Fruit fly (Drosophila melanogaster) whole organism, embryonic: ENCODE data around the gene CG13930.

Experiments used
- Antp ChIP-seq: fragments of 200-800 bp; sonication (Bioruptor generic); optimal IDR thresholded peaks from 3 replicates; lab custom pipeline; 2016; ENCODE audit warnings: missing biosample characterization, missing genetic modification characterization
- BEAF-32 ChIP-seq: fragments of 200-800 bp; sonication (Bioruptor generic); optimal IDR thresholded peaks from 3 replicates; lab custom pipeline; 2017; ENCODE audit warnings: missing biosample characterization, missing genetic modification characterization, mild to moderate bottlenecking, moderate library complexity, missing genetic modification reagents
- CG11085 ChIP-seq: fragments of 200-800 bp; sonication (Bioruptor generic); IDR thresholded peaks from 2 replicates; pipeline ENCODE4 v1.3.6; 2022; ENCODE audit warnings: missing biosample characterization, missing genetic modification characterization
- CG12942 ChIP-seq: fragments of 200-800 bp; sonication (Bioruptor generic); optimal IDR thresholded peaks from 3 replicates; lab custom pipeline; 2016; ENCODE audit warnings: missing biosample characterization, missing genetic modification characterization
- CG17385 ChIP-seq: fragments of 200-800 bp; sonication (Bioruptor generic); optimal IDR thresholded peaks from 3 replicates; lab custom pipeline; 2018; ENCODE audit warnings: missing biosample characterization, mild to moderate bottlenecking, missing genetic modification characterization
- CG17802 ChIP-seq: fragments of 200-800 bp; sonication (Bioruptor generic); optimal IDR thresholded peaks from 2 replicates; lab custom pipeline; 2018; ENCODE audit warnings: missing biosample characterization, mild to moderate bottlenecking, missing genetic modification characterization, moderate library complexity
- CG31441 ChIP-seq: fragments of 200-800 bp; sonication (Bioruptor generic); IDR thresholded peaks from 2 replicates; pipeline ENCODE4 v1.3.6; 2022; ENCODE audit warnings: missing biosample characterization, missing genetic modification characterization
- CG32767 ChIP-seq: fragments of 200-800 bp; sonication (Bioruptor generic); IDR thresholded peaks from 2 replicates; pipeline ENCODE4 v1.3.6; 2022; ENCODE audit warnings: missing biosample characterization, missing genetic modification characterization
- CG33213 ChIP-seq: fragments of 200-800 bp; sonication (Bioruptor generic); optimal IDR thresholded peaks from 3 replicates; lab custom pipeline; 2016; ENCODE audit warnings: missing biosample characterization, missing genetic modification characterization
- CG4404 ChIP-seq: fragments of 200-800 bp; sonication (Bioruptor generic); IDR thresholded peaks from 2 replicates; pipeline ENCODE4 v1.3.6; 2022; ENCODE audit warnings: missing biosample characterization, missing genetic modification characterization
- CG4730 ChIP-seq: fragments of 200-800 bp; sonication (Bioruptor generic); IDR thresholded peaks from 2 replicates; pipeline ENCODE4 v1.3.6; 2022; ENCODE audit warnings: missing biosample characterization, missing genetic modification characterization
- CG6175 ChIP-seq: fragments of 200-800 bp; sonication (Bioruptor generic); IDR thresholded peaks from 3 replicates; pipeline ENCODE4 v1.3.6; 2022; ENCODE audit warnings: missing biosample characterization, missing genetic modification characterization
- CG7928 ChIP-seq: fragments of 200-800 bp; sonication (Bioruptor generic); optimal IDR thresholded peaks from 2 replicates; lab custom pipeline; 2017; ENCODE audit warnings: missing biosample characterization, mild to moderate bottlenecking, missing genetic modification characterization
- CG8388 ChIP-seq: fragments of 200-800 bp; sonication (Bioruptor generic); optimal IDR thresholded peaks from 2 replicates; lab custom pipeline; 2019; ENCODE audit warnings: missing biosample characterization, mild to moderate bottlenecking, missing genetic modification characterization, moderate library complexity
- CG9727 ChIP-seq: fragments of 200-800 bp; sonication (Bioruptor generic); optimal IDR thresholded peaks from 3 replicates; lab custom pipeline; 2017; ENCODE audit warnings: missing biosample characterization, mild to moderate bottlenecking, missing genetic modification characterization
- CG9817 ChIP-seq: fragments of 200-800 bp; sonication (Bioruptor generic); optimal IDR thresholded peaks from 2 replicates; lab custom pipeline; 2018; ENCODE audit warnings: missing biosample characterization, mild to moderate bottlenecking, missing genetic modification characterization, moderate library complexity
- CHES-1-like ChIP-seq: fragments of 200-800 bp; sonication (Bioruptor generic); optimal IDR thresholded peaks from 2 replicates; lab custom pipeline; 2016; ENCODE audit warnings: missing biosample characterization, missing genetic modification characterization
- CkIIα-i1 ChIP-seq: fragments of 200-800 bp; sonication (Bioruptor generic); IDR thresholded peaks from 2 replicates; pipeline ENCODE4 v1.3.6; 2022; ENCODE audit warnings: missing biosample characterization, missing genetic modification characterization
- CoRest ChIP-seq: fragments of 200-800 bp; sonication (Bioruptor generic); optimal IDR thresholded peaks from 3 replicates; lab custom pipeline; 2018; ENCODE audit warnings: missing biosample characterization, mild to moderate bottlenecking, missing genetic modification characterization, moderate library complexity
- Dek ChIP-seq: fragments of 200-800 bp; sonication (Bioruptor generic); optimal IDR thresholded peaks from 3 replicates; lab custom pipeline; 2019; ENCODE audit warnings: missing biosample characterization, mild to moderate bottlenecking, missing genetic modification characterization, moderate library complexity
- Dp ChIP-seq: fragments of 200-800 bp; sonication (Bioruptor generic); optimal IDR thresholded peaks from 2 replicates; lab custom pipeline; 2018; ENCODE audit warnings: missing biosample characterization, mild to moderate bottlenecking, missing genetic modification characterization, moderate library complexity
- ERR ChIP-seq: fragments of 200-800 bp; sonication (Bioruptor generic); optimal IDR thresholded peaks from 2 replicates; lab custom pipeline; 2016; ENCODE audit warnings: missing biosample characterization, missing genetic modification characterization
- Hmr ChIP-seq: fragments of 200-800 bp; sonication (Bioruptor generic); optimal IDR thresholded peaks from 3 replicates; lab custom pipeline; 2017; ENCODE audit warnings: mild to moderate bottlenecking, missing biosample characterization, missing genetic modification reagents, missing genetic modification characterization
- Hr3 ChIP-seq: fragments of 200-800 bp; sonication (Bioruptor generic); optimal IDR thresholded peaks from 3 replicates; lab custom pipeline; 2016; ENCODE audit warnings: missing biosample characterization, missing genetic modification characterization
- Nf-YA ChIP-seq: fragments of 200-800 bp; sonication (Bioruptor generic); IDR thresholded peaks from 2 replicates; pipeline ENCODE4 v1.3.6; 2022; ENCODE audit warnings: missing biosample characterization, missing genetic modification characterization
- Oaz ChIP-seq: fragments of 200-800 bp; sonication (Bioruptor generic); IDR thresholded peaks from 2 replicates; pipeline ENCODE4 v1.3.6; 2022; ENCODE audit warnings: missing biosample characterization, missing genetic modification characterization
- Optix ChIP-seq: fragments of 200-800 bp; sonication (Bioruptor generic); IDR thresholded peaks from 3 replicates; pipeline ENCODE4 v1.3.6; 2022; ENCODE audit warnings: missing biosample characterization, missing genetic modification characterization
- Ravus ChIP-seq: fragments of 200-800 bp; sonication (Bioruptor generic); IDR thresholded peaks from 2 replicates; pipeline ENCODE4 v1.3.6; 2022; ENCODE audit warnings: missing biosample characterization, missing genetic modification characterization
- Scr ChIP-seq: fragments of 200-800 bp; sonication (Bioruptor generic); IDR thresholded peaks from 2 replicates; pipeline ENCODE4 v1.3.6; 2022; ENCODE audit warnings: missing biosample characterization, missing genetic modification characterization; ENCODE audit not compliant: partially characterized antibody
- Sin3A ChIP-seq: fragments of >200 bp; optimal IDR thresholded peaks from 2 replicates; lab custom pipeline; 2018
- Sry-δ ChIP-seq: fragments of 200-800 bp; sonication (Bioruptor generic); optimal IDR thresholded peaks from 2 replicates; lab custom pipeline; 2016; ENCODE audit warnings: missing biosample characterization, missing genetic modification characterization
- ac ChIP-seq: fragments of 200-800 bp; sonication (Bioruptor generic); optimal IDR thresholded peaks from 3 replicates; lab custom pipeline; 2017; ENCODE audit warnings: missing biosample characterization, mild to moderate bottlenecking, missing genetic modification characterization
- amos ChIP-seq: fragments of 200-800 bp; sonication (Bioruptor generic); IDR thresholded peaks from 2 replicates; pipeline ENCODE4 v1.3.6; 2022; ENCODE audit warnings: missing biosample characterization, missing genetic modification characterization; ENCODE audit not compliant: partially characterized antibody
- dmrt99B ChIP-seq: fragments of 200-800 bp; sonication (Bioruptor generic); optimal IDR thresholded peaks from 2 replicates; lab custom pipeline; 2018; ENCODE audit warnings: missing biosample characterization, mild to moderate bottlenecking, missing genetic modification characterization, moderate library complexity
- ind ChIP-seq: fragments of 200-800 bp; sonication (Bioruptor generic); optimal IDR thresholded peaks from 3 replicates; lab custom pipeline; 2016; ENCODE audit warnings: missing biosample characterization, missing genetic modification characterization
- jigr1 ChIP-seq: fragments of 200-800 bp; sonication (Bioruptor generic); IDR thresholded peaks from 3 replicates; pipeline ENCODE4 v1.3.6; 2022; ENCODE audit warnings: missing biosample characterization, missing genetic modification characterization
- kay ChIP-seq: fragments of 200-800 bp; sonication (Bioruptor generic); optimal IDR thresholded peaks from 2 replicates; lab custom pipeline; 2016; ENCODE audit warnings: missing biosample characterization, missing genetic modification characterization
- knrl ChIP-seq: fragments of 200-800 bp; sonication (Bioruptor generic); IDR thresholded peaks from 3 replicates; pipeline ENCODE4 v1.3.6; 2022; ENCODE audit warnings: missing biosample characterization, missing genetic modification characterization; ENCODE audit not compliant: partially characterized antibody
- luna ChIP-seq: fragments of 200-800 bp; sonication (Bioruptor generic); optimal IDR thresholded peaks from 2 replicates; lab custom pipeline; 2016; ENCODE audit warnings: missing biosample characterization, missing genetic modification characterization
- maf-S ChIP-seq: fragments of 200-800 bp; sonication (Bioruptor generic); optimal IDR thresholded peaks from 2 replicates; lab custom pipeline; 2016; ENCODE audit warnings: missing biosample characterization, missing genetic modification characterization
- mirr ChIP-seq: fragments of 200-800 bp; sonication (Bioruptor generic); optimal IDR thresholded peaks from 3 replicates; lab custom pipeline; 2018; ENCODE audit warnings: missing biosample characterization, mild to moderate bottlenecking, missing genetic modification characterization
- mld ChIP-seq: fragments of 200-800 bp; sonication (Bioruptor generic); IDR thresholded peaks from 3 replicates; pipeline ENCODE4 v1.3.6; 2022; ENCODE audit warnings: missing biosample characterization, missing genetic modification characterization; ENCODE audit not compliant: partially characterized antibody
- pan ChIP-seq, 4 experiments: fragments of >200 bp in 3 of 4; fragments of 200-800 bp in 1 of 4; sonication (Bioruptor generic) in 1 of 4; optimal IDR thresholded peaks in 3 of 4; IDR thresholded peaks in 1 of 4; 2 replicates each; pipeline versions ENCODE4 v1.3.6 to Lab custom; 2017 to 2022; ENCODE audit warnings: missing biosample characterization in 2 of 4, missing genetic modification characterization in 2 of 4, mixed read lengths in 1 of 4
- pho ChIP-seq: fragments of 200-800 bp; sonication (Bioruptor generic); optimal IDR thresholded peaks from 2 replicates; lab custom pipeline; 2016; ENCODE audit warnings: missing biosample characterization, missing genetic modification characterization
- pzg ChIP-seq: fragments of 200-800 bp; sonication (Bioruptor generic); optimal IDR thresholded peaks from 3 replicates; lab custom pipeline; 2018; ENCODE audit warnings: missing biosample characterization, mild to moderate bottlenecking, missing genetic modification characterization, moderate library complexity
- shn ChIP-seq: fragments of 200-800 bp; sonication (Bioruptor generic); optimal IDR thresholded peaks from 3 replicates; lab custom pipeline; 2016; ENCODE audit warnings: missing biosample characterization, missing genetic modification characterization
- tap ChIP-seq: fragments of 200-800 bp; optimal IDR thresholded peaks from 3 replicates; lab custom pipeline; 2019; ENCODE audit warnings: missing biosample characterization, mild to moderate bottlenecking, missing genetic modification characterization, moderate library complexity
- tup ChIP-seq: fragments of 200-800 bp; sonication (Bioruptor generic); optimal IDR thresholded peaks from 2 replicates; lab custom pipeline; 2016; ENCODE audit warnings: missing biosample characterization, mild to moderate bottlenecking, missing genetic modification characterization, moderate library complexity
- vfl ChIP-seq: fragments of 200-800 bp; sonication (Bioruptor generic); optimal IDR thresholded peaks from 2 replicates; lab custom pipeline; 2016; ENCODE audit warnings: missing biosample characterization, missing genetic modification characterization
- zen ChIP-seq: fragments of 200-800 bp; sonication (Bioruptor generic); optimal IDR thresholded peaks from 3 replicates; lab custom pipeline; 2018; ENCODE audit warnings: missing biosample characterization, mild to moderate bottlenecking, missing genetic modification characterization, moderate library complexity
- zen2 ChIP-seq: fragments of 200-800 bp; sonication (Bioruptor generic); IDR thresholded peaks from 3 replicates; pipeline ENCODE4 v1.3.6; 2022; ENCODE audit warnings: missing biosample characterization, missing genetic modification characterization; ENCODE audit not compliant: partially characterized antibody

Gene CG13930

dm6 chr3L:1702367-1702927 lies 29.9 kb upstream of the CG13930 start, which contains the start of gene CG13931 (continued):
- peak; percentile 20; the same call in 1 of the 2 replicates for TF ChIP-seq CG4404 (GFP tag; lab: Robert Waterston, UW)
- no peak for TF ChIP-seq CHES-1-like (GFP tag; lab: Kevin White, UChicago)
- no peak for TF ChIP-seq Dek (tag; lab: Kevin White, UChicago)
- TF ChIP-seq Dp (GFP tag; lab: Kevin White, UChicago): no peak
- TF ChIP-seq ac (GFP tag; lab: Kevin White, UChicago): no peak
- no peak for TF ChIP-seq CG17802
- TF ChIP-seq Sin3A (lab: Kevin White, UChicago): no peak
- no peak for TF ChIP-seq CG9817 (tag; lab: Kevin White, UChicago)
- TF ChIP-seq pan (optimal IDR thresholded peaks at IDR 0.05; lab: Kevin White, UChicago): no peak
- no peak for TF ChIP-seq pan (GFP tag; optimal IDR thresholded peaks at IDR 0.05 in 1 of 2, IDR thresholded peaks at IDR 0.05 in 1 of 2)
- TF ChIP-seq Oaz (GFP tag; lab: Robert Waterston, UW): no peak
- TF ChIP-seq CG32767 (GFP tag; lab: Robert Waterston, UW): no peak
- TF ChIP-seq Antp: no peak
- TF ChIP-seq knrl (GFP tag; lab: Robert Waterston, UW): no peak
- TF ChIP-seq mld (GFP tag; lab: Robert Waterston, UW): no peak
- no peak for TF ChIP-seq mirr (GFP tag; lab: Kevin White, UChicago)
- no peak for TF ChIP-seq zen2 (GFP tag; lab: Robert Waterston, UW)
- TF ChIP-seq shn (GFP tag; lab: Kevin White, UChicago): no peak
- no peak for TF ChIP-seq Scr (GFP tag; lab: Robert Waterston, UW)
- no peak for TF ChIP-seq CG11085 (GFP tag; lab: Robert Waterston, UW)
- no peak for TF ChIP-seq CoRest (tag; lab: Kevin White, UChicago)
- TF ChIP-seq tap: no peak
- TF ChIP-seq amos: no peak
- no peak for TF ChIP-seq kay (GFP tag; lab: Kevin White, UChicago)
- no peak for TF ChIP-seq tup (GFP tag; lab: Kevin White, UChicago)
- TF ChIP-seq CG17385 (GFP tag; lab: Kevin White, UChicago): no peak
- TF ChIP-seq Hr3 (GFP tag; lab: Kevin White, UChicago): no peak
- no peak for TF ChIP-seq Hmr (GFP tag; lab: Kevin White, UChicago)
- TF ChIP-seq maf-S (GFP tag; lab: Kevin White, UChicago): no peak
- peak; percentile 29 for TF ChIP-seq CG8388
- TF ChIP-seq vfl (GFP tag; lab: Kevin White, UChicago): no peak
- no peak for TF ChIP-seq luna (GFP tag; lab: Kevin White, UChicago)
- no peak for TF ChIP-seq jigr1 (GFP tag; lab: Robert Waterston, UW)
- TF ChIP-seq CG33213 (GFP tag; lab: Kevin White, UChicago): no peak
- no peak for TF ChIP-seq ERR
- TF ChIP-seq CG6175 (GFP tag; lab: Robert Waterston, UW): no peak
- TF ChIP-seq CkIIα-i1: no peak
- TF ChIP-seq pho (GFP tag; lab: Kevin White, UChicago): no peak
- peak; percentile 23 for TF ChIP-seq CG9727
- TF ChIP-seq CG31441 (GFP tag; lab: Robert Waterston, UW): no peak; the same call in 1 of the 2 replicates
- no peak for TF ChIP-seq CG7928 (GFP tag; lab: Kevin White, UChicago)
- no peak for TF ChIP-seq CG12942 (GFP tag; lab: Kevin White, UChicago)
- no peak for TF ChIP-seq Optix (GFP tag; lab: Robert Waterston, UW)
- no peak for TF ChIP-seq Ravus (GFP tag; lab: Robert Waterston, UW)
- peak; percentile 12 for TF ChIP-seq ind (GFP tag; lab: Kevin White, UChicago)
- no peak for TF ChIP-seq BEAF-32
- TF ChIP-seq Sry-δ: no peak
- TF ChIP-seq pzg (GFP tag; lab: Kevin White, UChicago): no peak
- TF ChIP-seq zen: peak; percentile 48
- TF ChIP-seq CG4730 (GFP tag; lab: Robert Waterston, UW): no peak
- TF ChIP-seq dmrt99B: no peak
- no peak for TF ChIP-seq Nf-YA (GFP tag; lab: Robert Waterston, UW)
